Fruit fly (Drosophila melanogaster) Kc167 (cell line): ENCODE results near the gene Nhe3.

Experiments used
- Myc ChIP-seq: fragments of >200 bp; optimal IDR thresholded peaks from 2 replicates; lab custom pipeline; 2017; ENCODE audit warnings: missing external identifiers
- Sin3A ChIP-seq: fragments of >200 bp; optimal IDR thresholded peaks from 2 replicates; lab custom pipeline; 2018; ENCODE audit warnings: missing external identifiers
- h ChIP-seq: fragments of >200 bp; optimal IDR thresholded peaks from 3 replicates; lab custom pipeline; 2018; ENCODE audit warnings: missing external identifiers
- insv ChIP-seq: fragments of >200 bp; optimal IDR thresholded peaks from 3 replicates; lab custom pipeline; 2018; ENCODE audit warnings: missing external identifiers
- psq ChIP-seq: fragments of >200 bp; optimal IDR thresholded peaks from 2 replicates; lab custom pipeline; 2017; ENCODE audit warnings: missing external identifiers
- ttk ChIP-seq: sonication (Bioruptor generic); optimal IDR thresholded peaks from 2 replicates; lab custom pipeline; 2017; ENCODE audit warnings: missing external identifiers

Gene Nhe3

dm6 chr2L:6643218-6643756 lies 40.9 kb downstream of the Nhe3 start:
- TF ChIP-seq psq (no peak), ttk (lab: Kevin White, UChicago) (no peak), Myc (no peak), insv (lab: Kevin White, UChicago) (no peak), h (lab: Kevin White, UChicago) (no peak), Sin3A (no peak)

DNA sequence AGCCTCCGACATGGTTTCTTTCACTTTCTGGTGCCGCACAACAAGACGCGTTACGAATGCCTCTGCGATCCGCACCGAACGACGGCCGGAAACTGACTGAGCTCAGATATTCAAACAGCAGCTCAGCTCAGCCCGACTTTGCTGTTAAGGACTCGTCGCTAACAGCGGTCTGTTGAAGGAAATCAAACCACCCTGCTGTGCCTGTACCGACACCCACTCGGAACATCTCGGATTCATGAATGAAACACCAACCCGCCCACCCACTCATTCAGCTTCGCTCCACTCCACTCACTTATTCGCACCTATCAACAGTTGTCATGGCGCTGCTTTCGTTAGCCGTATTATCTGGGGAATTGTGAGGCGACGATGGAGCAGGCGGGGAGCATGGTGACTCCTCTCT lies 51.9 kb downstream of the Nhe3 start, which contains the start of gene Oatp26F:
Oatp26F (minus strand) TSS at position 101 of the 400 bp plus-strand sequence.
- TF ChIP-seq ttk (lab: Kevin White, UChicago) (no peak), Myc (no peak), insv (lab: Kevin White, UChicago) (no peak), h (lab: Kevin White, UChicago) (no peak), psq (no peak), Sin3A (no peak)
